Fruit fly (Drosophila melanogaster) whole organism, embryonic: ENCODE data around the gene GramD1B.
A peak's percentile ranks its signal among the peaks of the same experiment; 100 is the strongest.

Source experiments
- CG10366 ChIP-seq: fragments of 200-800 bp; sonication (Bioruptor generic); IDR thresholded peaks from 2 replicates; pipeline ENCODE4 v1.3.6; 2022; ENCODE audit warnings: missing biosample characterization, missing genetic modification characterization
- CG11085 ChIP-seq: fragments of 200-800 bp; sonication (Bioruptor generic); IDR thresholded peaks from 2 replicates; pipeline ENCODE4 v1.3.6; 2022; ENCODE audit warnings: missing biosample characterization, missing genetic modification characterization
- CG15601 ChIP-seq: fragments of 200-800 bp; sonication (Bioruptor generic); optimal IDR thresholded peaks from 3 replicates; lab custom pipeline; 2019; ENCODE audit warnings: missing biosample characterization, mild to moderate bottlenecking, missing genetic modification characterization, moderate library complexity
- CG1647 ChIP-seq: fragments of 200-800 bp; sonication (Bioruptor generic); optimal IDR thresholded peaks from 3 replicates; lab custom pipeline; 2016; ENCODE audit warnings: missing biosample characterization, missing genetic modification characterization
- CG1792 ChIP-seq: fragments of 200-800 bp; sonication (Bioruptor generic); optimal IDR thresholded peaks from 2 replicates; lab custom pipeline; 2016; ENCODE audit warnings: missing biosample characterization, missing genetic modification characterization
- CG3163 ChIP-seq: fragments of 200-800 bp; sonication (Bioruptor generic); optimal IDR thresholded peaks from 3 replicates; lab custom pipeline; 2016; ENCODE audit warnings: missing biosample characterization, missing genetic modification characterization
- CG32772 ChIP-seq: fragments of 200-800 bp; sonication (Bioruptor generic); IDR thresholded peaks from 2 replicates; pipeline ENCODE4 v1.3.6; 2022; ENCODE audit warnings: missing biosample characterization, missing genetic modification characterization
- CG43689 ChIP-seq: fragments of 200-800 bp; sonication (Bioruptor generic); IDR thresholded peaks from 2 replicates; pipeline ENCODE4 v1.3.6; 2022; ENCODE audit warnings: missing biosample characterization, missing genetic modification characterization
- CG4707 ChIP-seq: fragments of 200-800 bp; sonication (Bioruptor generic); optimal IDR thresholded peaks from 2 replicates; lab custom pipeline; 2018; ENCODE audit warnings: missing biosample characterization, mild to moderate bottlenecking, missing genetic modification characterization, moderate library complexity
- CG6683 ChIP-seq: fragments of 200-800 bp; sonication (Bioruptor generic); optimal IDR thresholded peaks from 2 replicates; lab custom pipeline; 2017; ENCODE audit warnings: missing biosample characterization, mild to moderate bottlenecking, missing genetic modification characterization, missing genetic modification reagents
- CG7357 ChIP-seq: fragments of 200-800 bp; sonication (Bioruptor generic); IDR thresholded peaks from 3 replicates; pipeline ENCODE4 v1.3.6; 2022; ENCODE audit warnings: missing biosample characterization, missing genetic modification characterization
- CG7928 ChIP-seq: fragments of 200-800 bp; sonication (Bioruptor generic); optimal IDR thresholded peaks from 2 replicates; lab custom pipeline; 2017; ENCODE audit warnings: missing biosample characterization, mild to moderate bottlenecking, missing genetic modification characterization
- CG8281 ChIP-seq: fragments of 200-800 bp; sonication (Bioruptor generic); optimal IDR thresholded peaks from 2 replicates; lab custom pipeline; 2018; ENCODE audit warnings: missing biosample characterization, mild to moderate bottlenecking, missing genetic modification characterization, moderate library complexity
- CG8924 ChIP-seq: fragments of 200-800 bp; optimal IDR thresholded peaks from 3 replicates; lab custom pipeline; 2019; ENCODE audit warnings: missing biosample characterization, mild to moderate bottlenecking, missing genetic modification characterization, moderate library complexity
- CG9797 ChIP-seq: fragments of 200-800 bp; sonication (Bioruptor generic); optimal IDR thresholded peaks from 3 replicates; lab custom pipeline; 2018; ENCODE audit warnings: missing biosample characterization, mild to moderate bottlenecking, missing genetic modification characterization
- Dip3 ChIP-seq: fragments of 200-800 bp; sonication (Bioruptor generic); optimal IDR thresholded peaks from 3 replicates; lab custom pipeline; 2016; ENCODE audit warnings: missing biosample characterization, missing genetic modification characterization
- GATAe ChIP-seq: fragments of 200-800 bp; sonication (Bioruptor generic); conservative IDR thresholded peaks from 2 replicates; pipeline ENCODE4 v1.3.6; 2022; ENCODE audit warnings: missing biosample characterization, missing genetic modification characterization
- Hmr ChIP-seq: fragments of 200-800 bp; sonication (Bioruptor generic); optimal IDR thresholded peaks from 3 replicates; lab custom pipeline; 2017; ENCODE audit warnings: mild to moderate bottlenecking, missing biosample characterization, missing genetic modification reagents, missing genetic modification characterization
- Kr ChIP-seq: fragments of 200-800 bp; sonication (Bioruptor generic); optimal IDR thresholded peaks from 2 replicates; lab custom pipeline; 2017; ENCODE audit warnings: missing biosample characterization, mild to moderate bottlenecking, missing genetic modification characterization
- MBD-R2 ChIP-seq: fragments of 200-800 bp; sonication (Bioruptor generic); IDR thresholded peaks from 2 replicates; pipeline ENCODE4 v1.3.6; 2022; ENCODE audit warnings: missing biosample characterization, missing genetic modification characterization
- MESR4 ChIP-seq: fragments of 200-800 bp; sonication (Bioruptor generic); optimal IDR thresholded peaks from 2 replicates; lab custom pipeline; 2018; ENCODE audit warnings: missing biosample characterization, mild to moderate bottlenecking, missing genetic modification characterization, moderate library complexity
- MTF-1 ChIP-seq: fragments of 200-800 bp; sonication (Bioruptor generic); optimal IDR thresholded peaks from 2 replicates; lab custom pipeline; 2018; ENCODE audit warnings: missing biosample characterization, mild to moderate bottlenecking, missing genetic modification characterization, borderline replicate concordance
- Meics ChIP-seq: fragments of 200-800 bp; sonication (Bioruptor generic); optimal IDR thresholded peaks from 2 replicates; lab custom pipeline; 2017; ENCODE audit warnings: missing biosample characterization, mild to moderate bottlenecking, missing genetic modification characterization
- NC2α ChIP-seq: fragments of 200-800 bp; sonication (Bioruptor generic); optimal IDR thresholded peaks from 2 replicates; lab custom pipeline; 2016; ENCODE audit warnings: missing biosample characterization, missing genetic modification characterization
- NC2β ChIP-seq: fragments of 200-800 bp; sonication (Bioruptor generic); optimal IDR thresholded peaks from 2 replicates; lab custom pipeline; 2016; ENCODE audit warnings: missing biosample characterization, missing genetic modification characterization
- NK7.1 ChIP-seq: fragments of 200-800 bp; sonication (Bioruptor generic); optimal IDR thresholded peaks from 3 replicates; lab custom pipeline; 2016; ENCODE audit warnings: missing biosample characterization, missing genetic modification characterization
- Ssrp ChIP-seq: fragments of 200-800 bp; sonication (Bioruptor generic); optimal IDR thresholded peaks from 2 replicates; lab custom pipeline; 2018; ENCODE audit warnings: missing biosample characterization, mild to moderate bottlenecking, missing genetic modification characterization, moderate library complexity
- Usf ChIP-seq: fragments of 200-800 bp; sonication (Bioruptor generic); optimal IDR thresholded peaks from 2 replicates; lab custom pipeline; 2017; ENCODE audit warnings: missing genotype, missing biosample characterization, missing genetic modification characterization
- amos ChIP-seq: fragments of 200-800 bp; sonication (Bioruptor generic); IDR thresholded peaks from 2 replicates; pipeline ENCODE4 v1.3.6; 2022; ENCODE audit warnings: missing biosample characterization, missing genetic modification characterization; ENCODE audit not compliant: partially characterized antibody
- exex ChIP-seq: fragments of 200-800 bp; sonication (Bioruptor generic); optimal IDR thresholded peaks from 4 replicates; lab custom pipeline; 2018; ENCODE audit warnings: missing biosample characterization, mild to moderate bottlenecking, missing genetic modification characterization, moderate library complexity
- gro ChIP-seq: fragments of 200-800 bp; sonication (Bioruptor generic); optimal IDR thresholded peaks from 2 replicates; lab custom pipeline; 2016; ENCODE audit warnings: missing biosample characterization, missing genetic modification characterization
- gt ChIP-seq: fragments of 200-800 bp; sonication (Bioruptor generic); IDR thresholded peaks from 2 replicates; pipeline ENCODE4 v1.3.6; 2022; ENCODE audit warnings: missing biosample characterization, missing genetic modification characterization
- hb ChIP-seq: fragments of 200-800 bp; sonication (Bioruptor generic); IDR thresholded peaks from 3 replicates; pipeline ENCODE4 v1.3.6; 2022; ENCODE audit warnings: missing biosample characterization, missing genetic modification characterization; ENCODE audit not compliant: partially characterized antibody
- kah ChIP-seq: fragments of 200-800 bp; sonication (Bioruptor generic); optimal IDR thresholded peaks from 2 replicates; lab custom pipeline; 2018; ENCODE audit warnings: missing biosample characterization, mild to moderate bottlenecking, missing genetic modification characterization
- kni ChIP-seq: fragments of 200-800 bp; sonication (Bioruptor generic); optimal IDR thresholded peaks from 3 replicates; lab custom pipeline; 2017; ENCODE audit warnings: mild to moderate bottlenecking, missing biosample characterization, missing genetic modification reagents, missing genetic modification characterization
- lmd ChIP-seq: fragments of 200-800 bp; sonication (Bioruptor generic); IDR thresholded peaks from 2 replicates; pipeline ENCODE4 v1.3.6; 2022; ENCODE audit warnings: missing biosample characterization, missing genetic modification characterization
- nerfin-1 ChIP-seq: fragments of 200-800 bp; sonication (Bioruptor generic); optimal IDR thresholded peaks from 3 replicates; lab custom pipeline; 2019; ENCODE audit warnings: missing biosample characterization, mild to moderate bottlenecking, missing genetic modification characterization, moderate library complexity
- p53 ChIP-seq: fragments of 200-800 bp; sonication (Bioruptor generic); optimal IDR thresholded peaks from 2 replicates; lab custom pipeline; 2016; ENCODE audit warnings: missing biosample characterization, missing genetic modification characterization
- run ChIP-seq: fragments of 200-800 bp; sonication (Bioruptor generic); optimal IDR thresholded peaks from 3 replicates; lab custom pipeline; 2018; ENCODE audit warnings: missing biosample characterization, mild to moderate bottlenecking, missing genetic modification characterization
- salm ChIP-seq: fragments of 200-800 bp; sonication (Bioruptor generic); optimal IDR thresholded peaks from 2 replicates; lab custom pipeline; 2018; ENCODE audit warnings: missing biosample characterization, mild to moderate bottlenecking, missing genetic modification characterization
- sim ChIP-seq: fragments of 200-800 bp; sonication (Bioruptor generic); IDR thresholded peaks from 2 replicates; pipeline ENCODE4 v1.3.6; 2022; ENCODE audit warnings: missing biosample characterization, missing genetic modification characterization
- sisA ChIP-seq: fragments of 200-800 bp; sonication (Bioruptor generic); IDR thresholded peaks from 2 replicates; pipeline ENCODE4 v1.3.6; 2022; ENCODE audit warnings: missing biosample characterization, missing genetic modification characterization
- ssp ChIP-seq: fragments of 200-800 bp; sonication (Bioruptor generic); IDR thresholded peaks from 2 replicates; pipeline ENCODE4 v1.3.6; 2022; ENCODE audit warnings: missing biosample characterization, missing genetic modification characterization
- stwl ChIP-seq: fragments of 200-800 bp; sonication (Bioruptor generic); optimal IDR thresholded peaks from 3 replicates; lab custom pipeline; 2018; ENCODE audit warnings: missing biosample characterization, mild to moderate bottlenecking, missing genetic modification characterization, moderate library complexity
- sug ChIP-seq: fragments of 200-800 bp; optimal IDR thresholded peaks from 2 replicates; lab custom pipeline; 2019; ENCODE audit warnings: missing biosample characterization, mild to moderate bottlenecking, missing genetic modification characterization, moderate library complexity
- trem ChIP-seq: fragments of 200-800 bp; optimal IDR thresholded peaks from 3 replicates; lab custom pipeline; 2019; ENCODE audit warnings: missing biosample characterization, mild to moderate bottlenecking, missing genetic modification characterization, moderate library complexity
- unc-4 ChIP-seq: fragments of 200-800 bp; sonication (Bioruptor generic); IDR thresholded peaks from 2 replicates; pipeline ENCODE4 v1.3.6; 2022; ENCODE audit warnings: missing biosample characterization, missing genetic modification characterization; ENCODE audit not compliant: partially characterized antibody
- vvl ChIP-seq: fragments of 200-800 bp; sonication (Bioruptor generic); IDR thresholded peaks from 2 replicates; pipeline ENCODE4 v1.3.6; 2022; ENCODE audit warnings: missing biosample characterization, missing genetic modification characterization
- zfh1 ChIP-seq: fragments of 200-800 bp; sonication (Bioruptor generic); IDR thresholded peaks from 3 replicates; pipeline ENCODE4 v1.3.6; 2022; ENCODE audit warnings: missing biosample characterization, missing genetic modification characterization

Gene GramD1B

dm6 chr2L:3323319-3324287 lies 49.6 kb downstream of the GramD1B start, which contains the start of gene CG33281 (continued):
- TF ChIP-seq CG32772 (GFP tag; lab: Robert Waterston, UW) (no peak), CG1792 (GFP tag; lab: Kevin White, UChicago) (no peak), CG6683 (GFP tag; lab: Kevin White, UChicago) (no peak), Dip3 (GFP tag; lab: Kevin White, UChicago) (no peak), sisA (GFP tag; lab: Robert Waterston, UW) (no peak), sug (tag; lab: Kevin White, UChicago) (peak; percentile 73), MESR4 (GFP tag; lab: Kevin White, UChicago) (no peak), kni (GFP tag; lab: Kevin White, UChicago) (peak; percentile 23), MBD-R2 (GFP tag; lab: Robert Waterston, UW) (no peak), Kr (GFP tag; lab: Kevin White, UChicago) (no peak), CG9797 (GFP tag; lab: Kevin White, UChicago) (no peak), CG43689 (GFP tag; lab: Robert Waterston, UW) (no peak), gro (GFP tag; lab: Kevin White, UChicago) (no peak), amos (no peak), CG8281 (peak; percentile 29), exex (tag; lab: Kevin White, UChicago) (peak; percentile 35), p53 (no peak), kah (GFP tag; lab: Kevin White, UChicago) (peak; percentile 72), Hmr (GFP tag; lab: Kevin White, UChicago) (peak; percentile 30), salm (tag; lab: Kevin White, UChicago) (no peak), CG7357 (GFP tag; lab: Robert Waterston, UW) (no peak), lmd (no peak), CG15601 (no peak), Usf (GFP tag; lab: Kevin White, UChicago) (no peak), NK7.1 (GFP tag; lab: Kevin White, UChicago) (no peak), run (tag; lab: Kevin White, UChicago) (no peak), CG11085 (GFP tag; lab: Robert Waterston, UW) (no peak), nerfin-1 (no peak), NC2α (GFP tag; lab: Kevin White, UChicago) (no peak), CG8924 (tag; lab: Kevin White, UChicago) (no peak), CG4707 (GFP tag; lab: Kevin White, UChicago) (no peak), Meics (GFP tag; lab: Kevin White, UChicago) (peak; percentile 93), trem (tag; lab: Kevin White, UChicago) (no peak), NC2β (GFP tag; lab: Kevin White, UChicago) (no peak), hb (GFP tag; lab: Robert Waterston, UW) (no peak), zfh1 (no peak), ssp (GFP tag; lab: Robert Waterston, UW) (no peak), vvl (no peak), MTF-1 (GFP tag; lab: Kevin White, UChicago) (peak; percentile 75), CG10366 (GFP tag; lab: Robert Waterston, UW) (no peak), CG1647 (GFP tag; lab: Kevin White, UChicago) (no peak), Ssrp (tag; lab: Kevin White, UChicago) (no peak), unc-4 (GFP tag; lab: Robert Waterston, UW) (no peak), gt (GFP tag; lab: Robert Waterston, UW) (no peak), stwl (tag; lab: Kevin White, UChicago) (no peak), CG3163 (GFP tag; lab: Kevin White, UChicago) (no peak), CG7928 (peak; percentile 2), sim (no peak), GATAe (GFP tag; lab: Robert Waterston, UW) (peak; percentile 73)
